Worm (Caenorhabditis elegans): ENCODE measurements around the gene C28H8.7.

C28H8.7 gene

ce11 chrIII:5879291-5879968, 7.4 kb downstream of the C28H8.7 start, which contains the start of gene hpo-10:
Gene hpo-10 (plus strand): TSS chrIII:5879489.
- TF ChIP-seq flh-1 (GFP tag; optimal IDR thresholded peaks at IDR 0.05) (no peak), ces-1 (GFP tag; optimal IDR thresholded peaks at IDR 0.05) (peak; percentile 31), ceh-39 (tag; optimal IDR thresholded peaks at IDR 0.05) (peak; percentile 52)

- TF ChIP-seq lsy-2 (tag; optimal IDR thresholded peaks at IDR 0.05) (peak; percentile 62), mls-2 (tag; optimal IDR thresholded peaks at IDR 0.05) (no peak)
Observed at ce11 chrIII:5878215-5878614, 8.6 kb downstream of the C28H8.7 start, which contains the start of the genes mig-21 and F01F1.2. Gene mig-21 (minus strand): TSS chrIII:5878380. Gene F01F1.2 (plus strand): TSS chrIII:5878554.

ce11 chrIII:5876867-5877641, 9.7 kb downstream of the C28H8.7 start:
- TF ChIP-seq ces-1 (GFP tag; optimal IDR thresholded peaks at IDR 0.05) = no peak
- no peak for TF ChIP-seq ceh-83 (GFP tag; optimal IDR thresholded peaks at IDR 0.05)
- no peak for TF ChIP-seq tbx-8 (GFP tag; optimal IDR thresholded peaks at IDR 0.05)
- TF ChIP-seq drap-1 (GFP tag; optimal IDR thresholded peaks at IDR 0.05) = no peak
- no peak for TF ChIP-seq unc-120 (tag; optimal IDR thresholded peaks at IDR 0.05; ENCODE audit: poor library complexity, severe bottlenecking)
- no peak for TF ChIP-seq hlh-1 (tag; optimal IDR thresholded peaks at IDR 0.05)
- TF ChIP-seq lin-32 (GFP tag; optimal IDR thresholded peaks at IDR 0.05) = no peak
- TF ChIP-seq unc-39 (tag; optimal IDR thresholded peaks at IDR 0.05) = no peak
- no peak for TF ChIP-seq mep-1 (tag; optimal IDR thresholded peaks at IDR 0.05)
- TF ChIP-seq snpc-4 (tag; optimal IDR thresholded peaks at IDR 0.05) = no peak
- no peak for TF ChIP-seq elt-1 (tag; optimal IDR thresholded peaks at IDR 0.05; ENCODE audit: borderline replicate concordance, insufficient read depth)
- no peak for TF ChIP-seq nhr-2 (tag; optimal IDR thresholded peaks at IDR 0.05)
- no peak for TF ChIP-seq mls-2 (tag; optimal IDR thresholded peaks at IDR 0.05)
- no peak for TF ChIP-seq lsy-2 (tag; optimal IDR thresholded peaks at IDR 0.05)
- TF ChIP-seq sem-2 (GFP tag; optimal IDR thresholded peaks at IDR 0.05) = no peak
- no peak for TF ChIP-seq nhr-76 (tag; optimal IDR thresholded peaks at IDR 0.05)
- TF ChIP-seq ceh-39 (tag; optimal IDR thresholded peaks at IDR 0.05) = no peak
- TF ChIP-seq pha-4 (tag; optimal IDR thresholded peaks at IDR 0.05) = no peak
- no peak for TF ChIP-seq mab-5 (tag; optimal IDR thresholded peaks at IDR 0.05)

- TF ChIP-seq mls-2 (tag; optimal IDR thresholded peaks at IDR 0.05) (no peak), elt-3 (tag; optimal IDR thresholded peaks at IDR 0.05) (no peak), unc-39 (tag; optimal IDR thresholded peaks at IDR 0.05) (no peak)
Observed at ce11 chrIII:5876140-5876675, 10.6 kb downstream of the C28H8.7 start, which contains the start of gene aldo-2. Gene aldo-2 (minus strand): TSS chrIII:5876625.

- TF ChIP-seq elt-1 (tag; optimal IDR thresholded peaks at IDR 0.05; ENCODE audit: borderline replicate concordance, insufficient read depth) = peak; percentile 35
- no peak for TF ChIP-seq elt-3 (tag; optimal IDR thresholded peaks at IDR 0.05)
Observed at ce11 chrIII:5875705-5876104, 11.1 kb downstream of the C28H8.7 start.

ce11 chrIII:5875418-5875702, 11.4 kb downstream of the C28H8.7 start:
- TF ChIP-seq lin-32 (GFP tag; optimal IDR thresholded peaks at IDR 0.05) (no peak), drap-1 (GFP tag; optimal IDR thresholded peaks at IDR 0.05) (no peak), nhr-76 (tag; optimal IDR thresholded peaks at IDR 0.05) (no peak), unc-62 (GFP tag; optimal IDR thresholded peaks at IDR 0.05) (no peak), lsy-2 (tag; optimal IDR thresholded peaks at IDR 0.05) (no peak), cnd-1 (tag; optimal IDR thresholded peaks at IDR 0.05) (no peak), elt-1 (tag; optimal IDR thresholded peaks at IDR 0.05; ENCODE audit: borderline replicate concordance, insufficient read depth) (no peak), mls-2 (tag; optimal IDR thresholded peaks at IDR 0.05) (no peak), ham-2 (GFP tag; optimal IDR thresholded peaks at IDR 0.05) (no peak), ceh-39 (tag; optimal IDR thresholded peaks at IDR 0.05) (no peak), bed-3 (GFP tag; optimal IDR thresholded peaks at IDR 0.05) (no peak), ztf-11 (tag; optimal IDR thresholded peaks at IDR 0.05) (no peak), nhr-2 (tag; optimal IDR thresholded peaks at IDR 0.05) (no peak), mep-1 (tag; optimal IDR thresholded peaks at IDR 0.05) (no peak), unc-120 (tag; optimal IDR thresholded peaks at IDR 0.05; ENCODE audit: poor library complexity, severe bottlenecking) (no peak), zip-8 (tag; optimal IDR thresholded peaks at IDR 0.05) (no peak)
